Fruit fly (Drosophila melanogaster) whole organism, prepupa: ENCODE results near the gene hth.

ENCODE experiments used
- CG10631 ChIP-seq: fragments of 200-800 bp; sonication (Bioruptor generic); optimal IDR thresholded peaks from 2 replicates; lab custom pipeline; 2016; ENCODE audit warnings: missing biosample characterization, missing genetic modification characterization
- CG10669 ChIP-seq: fragments of 200-800 bp; sonication (Bioruptor generic); optimal IDR thresholded peaks from 3 replicates; lab custom pipeline; 2018; ENCODE audit warnings: missing biosample characterization, mild to moderate bottlenecking, missing genetic modification characterization, moderate library complexity
- CG11294 ChIP-seq: fragments of 200-800 bp; sonication (Bioruptor generic); IDR thresholded peaks from 2 replicates; pipeline ENCODE4 v1.3.6; 2022; ENCODE audit warnings: missing biosample characterization, missing genetic modification characterization
- CG11762 ChIP-seq: fragments of 200-800 bp; sonication (Bioruptor generic); optimal IDR thresholded peaks from 3 replicates; lab custom pipeline; 2016; ENCODE audit warnings: missing biosample characterization, missing genetic modification characterization; ENCODE audit not compliant: insufficient read depth
- CG11902 ChIP-seq: fragments of 200-800 bp; sonication (Bioruptor generic); optimal IDR thresholded peaks from 3 replicates; lab custom pipeline; 2016; ENCODE audit warnings: missing biosample characterization, missing genetic modification characterization
- CG15336 ChIP-seq: fragments of 200-800 bp; sonication (Bioruptor generic); IDR thresholded peaks from 2 replicates; pipeline ENCODE4 v1.3.6; 2022; ENCODE audit warnings: missing biosample characterization, missing genetic modification characterization
- CG1621 ChIP-seq: fragments of 200-800 bp; sonication (Bioruptor generic); optimal IDR thresholded peaks from 3 replicates; lab custom pipeline; 2018; ENCODE audit warnings: missing biosample characterization, mild to moderate bottlenecking, missing genetic modification characterization
- CG16779 ChIP-seq: fragments of 200-800 bp; sonication (Bioruptor generic); optimal IDR thresholded peaks from 3 replicates; lab custom pipeline; 2017; ENCODE audit warnings: missing biosample characterization, mild to moderate bottlenecking, missing genetic modification characterization
- CG3032 ChIP-seq: fragments of 200-800 bp; optimal IDR thresholded peaks from 2 replicates; lab custom pipeline; 2019; ENCODE audit warnings: missing biosample characterization, mild to moderate bottlenecking, missing genetic modification characterization, moderate library complexity
- CG31627 ChIP-seq: fragments of 200-800 bp; sonication (Bioruptor generic); optimal IDR thresholded peaks from 3 replicates; lab custom pipeline; 2016; ENCODE audit warnings: missing biosample characterization, missing genetic modification characterization
- CG32006 ChIP-seq: fragments of 200-800 bp; sonication (Bioruptor generic); optimal IDR thresholded peaks from 3 replicates; lab custom pipeline; 2017; ENCODE audit warnings: missing biosample characterization, mild to moderate bottlenecking, missing genetic modification characterization
- CG34406 ChIP-seq: fragments of 200-800 bp; sonication (Bioruptor generic); optimal IDR thresholded peaks from 3 replicates; lab custom pipeline; 2016; ENCODE audit warnings: missing biosample characterization, missing genetic modification characterization
- CG4318 ChIP-seq: fragments of 200-800 bp; sonication (Bioruptor generic); optimal IDR thresholded peaks from 3 replicates; lab custom pipeline; 2017; ENCODE audit warnings: missing biosample characterization, mild to moderate bottlenecking, missing genetic modification characterization
- CG6163 ChIP-seq: fragments of 200-800 bp; sonication (Bioruptor generic); IDR thresholded peaks from 3 replicates; pipeline ENCODE4 v1.3.6; 2022; ENCODE audit warnings: missing biosample characterization, missing genetic modification characterization
- CG6276 ChIP-seq: fragments of 200-800 bp; sonication (Bioruptor generic); optimal IDR thresholded peaks from 2 replicates; lab custom pipeline; 2017; ENCODE audit warnings: missing biosample characterization, mild to moderate bottlenecking, missing genetic modification characterization
- CG6792 ChIP-seq: fragments of 200-800 bp; sonication (Bioruptor generic); optimal IDR thresholded peaks from 3 replicates; lab custom pipeline; 2016; ENCODE audit warnings: missing biosample characterization, missing genetic modification characterization
- CG7368 ChIP-seq: fragments of 200-800 bp; sonication (Bioruptor generic); optimal IDR thresholded peaks from 3 replicates; lab custom pipeline; 2016; ENCODE audit warnings: missing biosample characterization, missing genetic modification characterization
- CG8119 ChIP-seq: fragments of 200-800 bp; sonication (Bioruptor generic); IDR thresholded peaks from 3 replicates; pipeline ENCODE4 v1.3.6; 2022; ENCODE audit warnings: missing biosample characterization, missing genetic modification characterization
- CG8319 ChIP-seq: fragments of 200-800 bp; sonication (Bioruptor generic); optimal IDR thresholded peaks from 3 replicates; lab custom pipeline; 2016; ENCODE audit warnings: missing biosample characterization, missing genetic modification characterization
- CG8632 ChIP-seq: fragments of 200-800 bp; sonication (Bioruptor generic); optimal IDR thresholded peaks from 3 replicates; lab custom pipeline; 2016; ENCODE audit warnings: missing biosample characterization, missing genetic modification characterization
- CG9139 ChIP-seq: fragments of 200-800 bp; sonication (Bioruptor generic); optimal IDR thresholded peaks from 3 replicates; lab custom pipeline; 2017; ENCODE audit warnings: missing biosample characterization, mild to moderate bottlenecking, missing genetic modification characterization
- Eip75B ChIP-seq: fragments of 200-800 bp; sonication (Bioruptor generic); optimal IDR thresholded peaks from 3 replicates; lab custom pipeline; 2016; ENCODE audit warnings: missing biosample characterization, missing genetic modification characterization
- Eip78C ChIP-seq: fragments of 200-800 bp; sonication (Bioruptor generic); peaks from one replicate; lab custom pipeline; 2016; ENCODE audit warnings: missing biosample characterization, missing genetic modification characterization
- Eip93F ChIP-seq: fragments of 200-800 bp; sonication (Bioruptor generic); optimal IDR thresholded peaks from 2 replicates; lab custom pipeline; 2016; ENCODE audit warnings: missing biosample characterization, mild to moderate bottlenecking, missing genetic modification characterization
- Ets21C ChIP-seq: fragments of 200-800 bp; sonication (Bioruptor generic); optimal IDR thresholded peaks from 3 replicates; lab custom pipeline; 2016; ENCODE audit warnings: missing biosample characterization, missing genetic modification characterization
- Gug ChIP-seq: fragments of 200-800 bp; sonication (Bioruptor generic); IDR thresholded peaks from 2 replicates; pipeline ENCODE4 v1.3.6; 2022; ENCODE audit warnings: missing biosample characterization, missing genetic modification characterization
- Hr38 ChIP-seq: sonication (Bioruptor generic); optimal IDR thresholded peaks from 2 replicates; lab custom pipeline; 2016; ENCODE audit warnings: missing biosample characterization, missing genetic modification characterization
- Hr39 ChIP-seq: fragments of 200-800 bp; sonication (Bioruptor generic); optimal IDR thresholded peaks from 2 replicates; lab custom pipeline; 2016; ENCODE audit warnings: missing biosample characterization, missing genetic modification characterization
- Hr4 ChIP-seq: fragments of 200-800 bp; sonication (Bioruptor generic); optimal IDR thresholded peaks from 3 replicates; lab custom pipeline; 2016; ENCODE audit warnings: missing biosample characterization, missing genetic modification characterization
- Lpt ChIP-seq: fragments of 200-800 bp; sonication (Bioruptor generic); optimal IDR thresholded peaks from 3 replicates; lab custom pipeline; 2016; ENCODE audit warnings: missing biosample characterization, missing genetic modification characterization
- Met ChIP-seq: fragments of 200-800 bp; sonication (Bioruptor generic); optimal IDR thresholded peaks from 3 replicates; lab custom pipeline; 2016; ENCODE audit warnings: missing biosample characterization, missing genetic modification characterization
- Smox ChIP-seq: fragments of 200-800 bp; sonication (Bioruptor generic); optimal IDR thresholded peaks from 3 replicates; lab custom pipeline; 2016; ENCODE audit warnings: missing biosample characterization, missing genetic modification characterization
- Sox102F ChIP-seq: fragments of 200-800 bp; sonication (Bioruptor generic); optimal IDR thresholded peaks from 2 replicates; lab custom pipeline; 2016; ENCODE audit warnings: missing biosample characterization, mild to moderate bottlenecking, missing genetic modification characterization
- Sox14 ChIP-seq: fragments of 200-800 bp; sonication (Bioruptor generic); optimal IDR thresholded peaks from 3 replicates; lab custom pipeline; 2016; ENCODE audit warnings: missing biosample characterization, missing genetic modification characterization
- Sox15 ChIP-seq: fragments of 200-800 bp; sonication (Bioruptor generic); optimal IDR thresholded peaks from 3 replicates; lab custom pipeline; 2016; ENCODE audit warnings: missing biosample characterization, missing genetic modification characterization
- acj6 ChIP-seq: fragments of 200-800 bp; sonication (Bioruptor generic); optimal IDR thresholded peaks from 3 replicates; lab custom pipeline; 2016; ENCODE audit warnings: missing biosample characterization, missing genetic modification characterization
- dsx ChIP-seq: fragments of 200-800 bp; optimal IDR thresholded peaks from 3 replicates; lab custom pipeline; 2019; ENCODE audit warnings: missing biosample characterization, mild to moderate bottlenecking, missing genetic modification characterization, moderate library complexity; ENCODE audit not compliant: poor library complexity, severe bottlenecking
- eg ChIP-seq: fragments of 200-800 bp; sonication (Bioruptor generic); IDR thresholded peaks from 3 replicates; pipeline ENCODE4 v1.3.6; 2022; ENCODE audit warnings: missing biosample characterization, missing genetic modification characterization
- esn ChIP-seq: fragments of 200-800 bp; sonication (Bioruptor generic); optimal IDR thresholded peaks from 2 replicates; lab custom pipeline; 2016; ENCODE audit warnings: missing biosample characterization, mild to moderate bottlenecking, missing genetic modification characterization, moderate library complexity
- fd59A ChIP-seq: fragments of 200-800 bp; sonication (Bioruptor generic); optimal IDR thresholded peaks from 2 replicates; lab custom pipeline; 2017; ENCODE audit warnings: missing biosample characterization, mild to moderate bottlenecking, missing genetic modification characterization, missing genetic modification reagents
- fkh ChIP-seq: fragments of 200-800 bp; sonication (Bioruptor generic); optimal IDR thresholded peaks from 3 replicates; lab custom pipeline; 2017; ENCODE audit warnings: missing biosample characterization, mild to moderate bottlenecking, missing genetic modification characterization, moderate library complexity
- lz ChIP-seq: fragments of 200-800 bp; sonication (Bioruptor generic); optimal IDR thresholded peaks from 3 replicates; lab custom pipeline; 2016; ENCODE audit warnings: missing biosample characterization, missing genetic modification characterization
- net ChIP-seq: fragments of 200-800 bp; sonication (Bioruptor generic); optimal IDR thresholded peaks from 3 replicates; lab custom pipeline; 2016; ENCODE audit warnings: missing biosample characterization, missing genetic modification characterization
- pdm3 ChIP-seq: fragments of 200-800 bp; sonication (Bioruptor generic); optimal IDR thresholded peaks from 3 replicates; lab custom pipeline; 2016; ENCODE audit warnings: missing biosample characterization, missing genetic modification characterization
- salr ChIP-seq, 2 experiments: fragments of 200-800 bp; sonication (Bioruptor generic); optimal IDR thresholded peaks; 3 replicates each; lab custom pipeline; 2016 to 2018; ENCODE audit warnings: missing biosample characterization in 2 of 2, missing genetic modification characterization in 2 of 2, mild to moderate bottlenecking in 1 of 2
- spab ChIP-seq: fragments of 200-800 bp; sonication (Bioruptor generic); optimal IDR thresholded peaks from 2 replicates; lab custom pipeline; 2017; ENCODE audit warnings: missing biosample characterization, mild to moderate bottlenecking, missing genetic modification characterization, missing genetic modification reagents
- ss ChIP-seq, 2 experiments: fragments of 200-800 bp; sonication (Bioruptor generic); optimal IDR thresholded peaks; 2 replicates in 1 of 2; 3 replicates in 1 of 2; lab custom pipeline; 2017 to 2018; ENCODE audit warnings: mild to moderate bottlenecking in 2 of 2, missing biosample characterization in 2 of 2, missing genetic modification characterization in 2 of 2, moderate library complexity in 1 of 2
- svp ChIP-seq: fragments of 200-800 bp; sonication (Bioruptor generic); peaks from one replicate; lab custom pipeline; 2016; ENCODE audit warnings: missing biosample characterization, missing genetic modification characterization
- topi ChIP-seq: fragments of 200-800 bp; sonication (Bioruptor generic); optimal IDR thresholded peaks from 3 replicates; lab custom pipeline; 2016; ENCODE audit warnings: missing biosample characterization, missing genetic modification characterization

The hth gene

DNA sequence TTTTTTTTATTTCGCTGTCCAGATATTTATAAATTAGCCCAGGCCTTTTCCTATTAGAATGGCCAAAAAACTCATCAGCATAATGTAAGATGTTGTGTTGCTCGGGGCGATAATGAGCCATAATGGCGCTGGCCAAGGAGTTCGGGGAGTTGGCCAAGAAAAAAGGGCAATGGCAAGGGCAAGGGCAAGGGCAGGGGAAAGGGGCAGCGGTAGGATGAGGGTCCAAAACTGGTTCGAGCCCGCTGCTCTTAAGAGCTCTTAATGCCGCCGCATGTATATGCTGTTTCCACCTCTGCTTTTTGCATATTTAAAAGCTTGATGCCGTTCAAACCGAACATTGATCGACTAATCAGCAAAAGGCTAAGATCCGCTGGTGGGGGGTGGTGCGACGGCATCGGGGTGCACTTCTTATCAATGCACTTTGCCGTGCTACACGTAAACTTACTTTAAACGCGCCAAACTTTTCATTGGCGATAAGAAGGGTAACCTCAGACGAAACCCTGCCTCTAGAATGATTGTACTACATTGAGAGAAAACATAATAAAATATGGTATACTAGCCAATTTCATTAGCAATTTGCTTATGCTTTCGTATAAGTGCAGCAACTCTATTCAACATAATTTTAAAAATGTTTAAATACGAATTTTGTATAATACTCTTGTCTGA is 88.2 kb downstream of the hth start (continued):
- TF ChIP-seq CG8319 (GFP tag; lab: Kevin White, UChicago) (no peak), Sox102F (GFP tag; lab: Kevin White, UChicago) (peak; percentile 14), Ets21C (no peak), CG4318 (GFP tag; lab: Kevin White, UChicago) (no peak), CG32006 (GFP tag; lab: Kevin White, UChicago) (peak; percentile 30), CG31627 (GFP tag; lab: Kevin White, UChicago) (no peak), CG9139 (no peak), CG10669 (GFP tag; lab: Kevin White, UChicago) (no peak), esn (GFP tag; lab: Kevin White, UChicago) (peak; percentile 49), Eip78C (peak; percentile 42), CG11902 (no peak), CG16779 (no peak), Met (peak; percentile 45), Hr38 (GFP tag; lab: Kevin White, UChicago) (no peak), CG11294 (GFP tag; lab: Robert Waterston, UW) (no peak), acj6 (GFP tag; lab: Kevin White, UChicago) (peak; percentile 22), topi (no peak), Lpt (GFP tag; lab: Kevin White, UChicago) (no peak), CG6276 (GFP tag; lab: Kevin White, UChicago) (no peak), svp (peak; percentile 69), net (GFP tag; lab: Kevin White, UChicago) (no peak), CG15336 (GFP tag; lab: Robert Waterston, UW) (peak; percentile 14; the same call in 1 of the 2 replicates), CG6792 (no peak), pdm3 (GFP tag; lab: Kevin White, UChicago) (peak; percentile 15), CG3032 (tag; lab: Kevin White, UChicago) (no peak), Hr4 (GFP tag; lab: Kevin White, UChicago) (peak; percentile 11), Eip75B (GFP tag; lab: Kevin White, UChicago) (no peak), CG1621 (tag; lab: Kevin White, UChicago) (no peak), fkh (GFP tag; lab: Kevin White, UChicago) (no peak)

DNA sequence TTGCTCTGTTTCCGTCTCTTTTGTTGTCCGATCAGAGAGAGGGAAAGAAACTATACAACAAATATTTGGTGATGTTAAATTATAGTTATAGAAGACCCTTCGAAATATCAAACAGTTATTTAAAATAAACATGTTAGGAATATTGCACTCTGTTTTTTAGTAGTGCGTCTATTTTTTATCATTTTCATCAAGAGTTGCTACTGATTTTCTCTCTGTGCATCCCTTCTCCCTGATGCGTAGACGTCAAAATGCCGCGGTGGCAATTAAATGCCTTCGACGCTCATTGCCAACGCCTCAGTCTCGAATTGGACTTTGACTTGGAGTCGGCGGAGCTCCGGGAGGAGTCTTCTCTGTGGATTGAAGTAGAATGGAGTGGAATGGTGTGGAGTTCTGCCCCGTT is 89.2 kb downstream of the hth start:
- TF ChIP-seq Smox (GFP tag; lab: Kevin White, UChicago) (peak; percentile 73), fd59A (GFP tag; lab: Kevin White, UChicago) (peak; percentile 60), CG10631 (GFP tag; lab: Kevin White, UChicago) (peak; percentile 64), Sox15 (GFP tag; lab: Kevin White, UChicago) (peak; percentile 58), lz (GFP tag; lab: Kevin White, UChicago) (peak; percentile 66), dsx (peak; percentile 58), CG16779 (peak; percentile 29), CG9139 (peak; percentile 57), Sox14 (GFP tag; lab: Kevin White, UChicago) (peak; percentile 74), eg (GFP tag; lab: Robert Waterston, UW) (peak; percentile 46; the same call in 1 of the 3 replicates), ss (GFP tag; optimal IDR thresholded peaks at IDR 0.05; lab: Kevin White, UChicago) (peak; percentile 31 to 56), CG8632 (GFP tag; lab: Kevin White, UChicago) (peak; percentile 56), fkh (GFP tag; lab: Kevin White, UChicago) (no peak), CG6792 (peak; percentile 71), CG8319 (GFP tag; lab: Kevin White, UChicago) (peak; percentile 48), Eip93F (GFP tag; lab: Kevin White, UChicago) (no peak), CG34406 (GFP tag; lab: Kevin White, UChicago) (peak; percentile 64), Eip75B (GFP tag; lab: Kevin White, UChicago) (peak; percentile 77), CG3032 (tag; lab: Kevin White, UChicago) (peak; percentile 75), CG11762 (GFP tag; lab: Kevin White, UChicago) (peak; percentile 19), CG4318 (GFP tag; lab: Kevin White, UChicago) (no peak), salr (GFP tag; optimal IDR thresholded peaks at IDR 0.05; lab: Kevin White, UChicago) (peak; percentile 31 to 50), CG10669 (GFP tag; lab: Kevin White, UChicago) (peak; percentile 72), Gug (GFP tag; lab: Robert Waterston, UW) (no peak), Hr38 (GFP tag; lab: Kevin White, UChicago) (no peak), spab (GFP tag; lab: Kevin White, UChicago) (peak; percentile 71), CG7368 (GFP tag; lab: Kevin White, UChicago) (peak; percentile 42), acj6 (GFP tag; lab: Kevin White, UChicago) (peak; percentile 53), Hr39 (GFP tag; lab: Kevin White, UChicago) (peak; percentile 65), CG6163 (peak; percentile 81), CG8119 (no peak), CG11294 (GFP tag; lab: Robert Waterston, UW) (no peak)
